Worm (Caenorhabditis elegans) whole organism, midembryonic: ENCODE data around the gene Y15E3A.5.

Source experiments
- flt-1 ChIP-seq: fragments of 200-800 bp; sonication (Bioruptor generic); IDR thresholded peaks from 2 replicates; pipeline ENCODE4 v1.3.6; 2022; ENCODE audit warnings: missing genetic modification characterization, missing compliant biosample characterization
- med-1 ChIP-seq: sonication (generic microtip); optimal IDR thresholded peaks from 2 replicates; lab custom pipeline; 2017; ENCODE audit warnings: missing genetic modification characterization, mild to moderate bottlenecking, missing compliant biosample characterization, antibody characterized with exemption, missing genetic modification reagents; ENCODE audit not compliant: insufficient read depth

ce11 chrX:15343971-15344370 is 3.6 kb downstream of the Y15E3A.5 start:
- TF ChIP-seq med-1 (GFP tag; lab: Kevin White, UChicago) (no peak), flt-1 (GFP tag; lab: Robert Waterston, UW) (no peak)
